Worm (Caenorhabditis elegans) whole organism, L3 larva: Measurements from ENCODE around the gene ccch-2.

Experiments
- R02D3.7 ChIP-seq: fragments of 150-350 bp; optimal IDR thresholded peaks from 2 replicates; lab custom pipeline; 2014; ENCODE audit warnings: missing biosample characterization, missing genetic modification characterization
- ZK546.5 ChIP-seq: sonication (generic microtip); optimal IDR thresholded peaks from 2 replicates; lab custom pipeline; 2017; ENCODE audit warnings: missing biosample characterization, missing genetic modification characterization
- aly-2 ChIP-seq: fragments of 150-350 bp; optimal IDR thresholded peaks from 2 replicates; lab custom pipeline; 2014; ENCODE audit warnings: missing biosample characterization, missing genetic modification characterization
- ama-1 ChIP-seq: fragments of 150-350 bp; optimal IDR thresholded peaks from 2 replicates; lab custom pipeline; 2018
- ceh-16 ChIP-seq: sonication (generic microtip); optimal IDR thresholded peaks from 2 replicates; lab custom pipeline; 2017; ENCODE audit warnings: missing biosample characterization, missing genetic modification characterization
- ceh-28 ChIP-seq: fragments of 150-350 bp; optimal IDR thresholded peaks from 2 replicates; lab custom pipeline; 2014; ENCODE audit warnings: missing biosample characterization, missing genetic modification reagents, missing genetic modification characterization
- ceh-82 ChIP-seq: fragments of 150-350 bp; optimal IDR thresholded peaks from 2 replicates; lab custom pipeline; 2014; ENCODE audit warnings: missing biosample characterization, missing genetic modification characterization
- ceh-9 ChIP-seq: sonication (generic microtip); optimal IDR thresholded peaks from 2 replicates; lab custom pipeline; 2018; ENCODE audit warnings: missing biosample characterization, missing genetic modification characterization
- daf-12 ChIP-seq: fragments of 150-350 bp; optimal IDR thresholded peaks from 2 replicates; lab custom pipeline; 2014; ENCODE audit warnings: missing biosample characterization, missing genetic modification reagents, missing genetic modification characterization
- egl-27 ChIP-seq: sonication (generic microtip); optimal IDR thresholded peaks from 4 replicates; lab custom pipeline; 2017; ENCODE audit warnings: missing biosample characterization, missing genetic modification reagents, missing genetic modification characterization
- egl-5 ChIP-seq: fragments of 150-350 bp; optimal IDR thresholded peaks from 2 replicates; lab custom pipeline; 2017; ENCODE audit warnings: missing biosample characterization, missing genetic modification reagents, missing genetic modification characterization, inconsistent platforms
- elt-1 ChIP-seq: fragments of 150-350 bp; optimal IDR thresholded peaks from 2 replicates; lab custom pipeline; 2014; ENCODE audit warnings: missing biosample characterization, missing genetic modification characterization
- elt-2 ChIP-seq: sonication (generic microtip); optimal IDR thresholded peaks from 2 replicates; lab custom pipeline; 2016; ENCODE audit warnings: missing genetic modification reagents, mild to moderate bottlenecking, missing genetic modification characterization, missing compliant biosample characterization
- elt-3 ChIP-seq, 3 experiments: fragments of 150-350 bp in 1 of 3; sonication (generic microtip) in 2 of 3; optimal IDR thresholded peaks; 2 replicates in 2 of 3; 4 replicates in 1 of 3; lab custom pipeline; 2014 to 2017; ENCODE audit warnings: missing biosample characterization in 3 of 3, missing genetic modification characterization in 3 of 3
- eor-1 ChIP-seq, 2 experiments: fragments of 150-350 bp; optimal IDR thresholded peaks; 2 replicates each; lab custom pipeline; 2014 to 2018; ENCODE audit warnings: missing biosample characterization in 2 of 2, missing genetic modification characterization in 2 of 2
- fkh-10 ChIP-seq: sonication (generic microtip); optimal IDR thresholded peaks from 2 replicates; lab custom pipeline; 2017; ENCODE audit warnings: missing biosample characterization, missing genetic modification reagents, missing genetic modification characterization
- fkh-2 ChIP-seq: fragments of 150-350 bp; optimal IDR thresholded peaks from 2 replicates; lab custom pipeline; 2014; ENCODE audit warnings: missing biosample characterization, missing genetic modification reagents, missing genetic modification characterization
- fos-1 ChIP-seq: fragments of 150-350 bp; optimal IDR thresholded peaks from 2 replicates; lab custom pipeline; 2014; ENCODE audit warnings: missing biosample characterization, missing genetic modification characterization
- hmg-11 ChIP-seq: sonication (generic microtip); optimal IDR thresholded peaks from 2 replicates; lab custom pipeline; 2016; ENCODE audit warnings: missing genetic modification characterization, missing compliant biosample characterization
- jun-1 ChIP-seq: fragments of 150-350 bp; optimal IDR thresholded peaks from 2 replicates; lab custom pipeline; 2014; ENCODE audit warnings: missing biosample characterization, missing genetic modification reagents, missing genetic modification characterization
- lin-15B ChIP-seq: fragments of 150-350 bp; optimal IDR thresholded peaks from 2 replicates; lab custom pipeline; 2014; ENCODE audit warnings: missing biosample characterization, missing genetic modification characterization
- lin-39 ChIP-seq: fragments of 150-350 bp; optimal IDR thresholded peaks from 2 replicates; lab custom pipeline; 2018; ENCODE audit warnings: missing biosample characterization, missing genetic modification reagents, missing genetic modification characterization
- lsy-12 ChIP-seq: sonication (generic microtip); optimal IDR thresholded peaks from 2 replicates; lab custom pipeline; 2016; ENCODE audit warnings: mild to moderate bottlenecking, missing genetic modification characterization, missing compliant biosample characterization
- mml-1 ChIP-seq: fragments of 150-350 bp; sonication (generic microtip); optimal IDR thresholded peaks from 3 replicates; lab custom pipeline; 2014; ENCODE audit warnings: missing biosample characterization, missing genetic modification characterization
- nfya-1 ChIP-seq: sonication (generic microtip); optimal IDR thresholded peaks from 2 replicates; lab custom pipeline; 2017; ENCODE audit warnings: missing genetic modification characterization, mild to moderate bottlenecking, missing compliant biosample characterization, antibody characterized with exemption, moderate library complexity; ENCODE audit not compliant: insufficient read depth
- nhr-11 ChIP-seq: fragments of 150-350 bp; optimal IDR thresholded peaks from 2 replicates; lab custom pipeline; 2014; ENCODE audit warnings: missing biosample characterization, missing genetic modification characterization
- nhr-12 ChIP-seq: fragments of 150-350 bp; optimal IDR thresholded peaks from 2 replicates; lab custom pipeline; 2014; ENCODE audit warnings: missing biosample characterization, missing genetic modification characterization
- nhr-23 ChIP-seq: fragments of 150-350 bp; optimal IDR thresholded peaks from 2 replicates; lab custom pipeline; 2014; ENCODE audit warnings: missing biosample characterization, missing genetic modification reagents, missing genetic modification characterization
- nhr-237 ChIP-seq: fragments of 150-350 bp; optimal IDR thresholded peaks from 2 replicates; lab custom pipeline; 2014; ENCODE audit warnings: missing biosample characterization, missing genetic modification characterization
- nhr-25 ChIP-seq: sonication (generic microtip); optimal IDR thresholded peaks from 2 replicates; lab custom pipeline; 2017; ENCODE audit warnings: missing biosample characterization, missing genetic modification characterization
- nhr-28 ChIP-seq: fragments of 150-350 bp; optimal IDR thresholded peaks from 2 replicates; lab custom pipeline; 2014; ENCODE audit warnings: missing biosample characterization, missing genetic modification characterization
- nhr-43 ChIP-seq: sonication (generic microtip); optimal IDR thresholded peaks from 2 replicates; lab custom pipeline; 2016; ENCODE audit warnings: mild to moderate bottlenecking, missing genetic modification characterization, missing compliant biosample characterization; ENCODE audit not compliant: poor library complexity, severe bottlenecking
- nhr-67 ChIP-seq: fragments of 150-350 bp; optimal IDR thresholded peaks from 2 replicates; lab custom pipeline; 2014; ENCODE audit warnings: missing biosample characterization, missing genetic modification characterization
- pha-4 ChIP-seq: fragments of 150-350 bp; optimal IDR thresholded peaks from 2 replicates; lab custom pipeline; 2014; ENCODE audit warnings: missing biosample characterization, missing genetic modification reagents, missing genetic modification characterization
- pqm-1 ChIP-seq: fragments of 150-350 bp; optimal IDR thresholded peaks from 2 replicates; lab custom pipeline; 2017; ENCODE audit warnings: missing biosample characterization, missing genetic modification characterization, inconsistent platforms
- sea-2 ChIP-seq: fragments of 150-350 bp; sonication (generic microtip); optimal IDR thresholded peaks from 4 replicates; lab custom pipeline; 2014; ENCODE audit warnings: missing biosample characterization, missing genetic modification reagents, missing genetic modification characterization
- skn-1 ChIP-seq: fragments of 150-350 bp; optimal IDR thresholded peaks from 2 replicates; lab custom pipeline; 2014; ENCODE audit warnings: missing biosample characterization, missing genetic modification characterization
- snpc-4 ChIP-seq: fragments of 150-350 bp; optimal IDR thresholded peaks from 2 replicates; lab custom pipeline; 2014; ENCODE audit warnings: missing biosample characterization, missing genetic modification characterization
- unc-39 ChIP-seq: sonication (generic microtip); optimal IDR thresholded peaks from 4 replicates; lab custom pipeline; 2017; ENCODE audit warnings: missing biosample characterization, missing genetic modification characterization
- unc-62 ChIP-seq: fragments of 150-350 bp; sonication (generic microtip); optimal IDR thresholded peaks from 4 replicates; lab custom pipeline; 2014; ENCODE audit warnings: missing biosample characterization, missing genetic modification reagents, missing genetic modification characterization
- zag-1 ChIP-seq: fragments of 150-350 bp; optimal IDR thresholded peaks from 2 replicates; lab custom pipeline; 2014; ENCODE audit warnings: missing biosample characterization, missing genetic modification characterization
- ztf-4 ChIP-seq: fragments of 150-350 bp; optimal IDR thresholded peaks from 2 replicates; lab custom pipeline; 2014; ENCODE audit warnings: missing biosample characterization, missing genetic modification characterization

ccch-2 gene

ce11 chrIV:16277902-16278301 lies at the start of gene ccch-2:
ccch-2 (plus strand) TSS chrIV:16278202.
- TF ChIP-seq elt-1, result no peak
- TF ChIP-seq nfya-1, result no peak
- TF ChIP-seq ceh-82, result no peak
- TF ChIP-seq daf-12 (tag; lab: Kevin White, UChicago), result no peak
- TF ChIP-seq egl-5 (tag; lab: Kevin White, UChicago), result no peak
- no peak for TF ChIP-seq pha-4 (tag; lab: Kevin White, UChicago)
- no peak for TF ChIP-seq zag-1 (tag; lab: Kevin White, UChicago)
- no peak for TF ChIP-seq sea-2 (GFP tag; lab: Kevin White, UChicago)
- no peak for TF ChIP-seq nhr-43
- TF ChIP-seq ztf-4 (tag; lab: Kevin White, UChicago), result no peak
- TF ChIP-seq, all 47 proteins: peak for 0

ce11 chrIV:16230464-16230863 lies 47.5 kb upstream of the ccch-2 start:
- TF ChIP-seq nhr-12 (no peak), nhr-28 (tag; lab: Kevin White, UChicago) (no peak), nfya-1 (no peak), ceh-16 (no peak), ceh-28 (tag; lab: Kevin White, UChicago) (no peak), pqm-1 (tag; lab: Kevin White, UChicago) (no peak), fkh-2 (no peak), snpc-4 (tag; lab: Kevin White, UChicago) (no peak), nhr-237 (tag; lab: Kevin White, UChicago) (no peak), nhr-11 (tag; lab: Kevin White, UChicago) (no peak), nhr-25 (no peak), egl-5 (tag; lab: Kevin White, UChicago) (no peak), pha-4 (tag; lab: Kevin White, UChicago) (no peak), nhr-23 (tag; lab: Kevin White, UChicago) (no peak), elt-3 (tag; optimal IDR thresholded peaks at IDR 0.05; lab: Kevin White, UChicago) (no peak), mml-1 (tag; lab: Kevin White, UChicago) (no peak), ztf-4 (tag; lab: Kevin White, UChicago) (no peak), hmg-11 (tag; lab: Kevin White, UChicago) (no peak), zag-1 (tag; lab: Kevin White, UChicago) (no peak)
- TF ChIP-seq, all 47 proteins: peak for 0

- no peak for TF ChIP-seq ama-1 (lab: Kevin White, UChicago)
- TF ChIP-seq pha-4 (tag; lab: Kevin White, UChicago), result no peak
- TF ChIP-seq lsy-12, result no peak
- TF ChIP-seq fos-1, result no peak
- TF ChIP-seq egl-27 (tag; lab: Kevin White, UChicago), result no peak
- TF ChIP-seq eor-1 (tag; optimal IDR thresholded peaks at IDR 0.05; lab: Kevin White, UChicago), result no peak
- TF ChIP-seq sea-2 (GFP tag; lab: Kevin White, UChicago), result no peak
- no peak for TF ChIP-seq ZK546.5 (tag; lab: Kevin White, UChicago)
- TF ChIP-seq nhr-12, result no peak
- no peak for TF ChIP-seq ceh-16
- TF ChIP-seq daf-12 (tag; lab: Kevin White, UChicago), result no peak
- TF ChIP-seq fkh-10, result no peak
- no peak for TF ChIP-seq elt-3 (tag; optimal IDR thresholded peaks at IDR 0.05; lab: Kevin White, UChicago)
- TF ChIP-seq aly-2, result no peak
- TF ChIP-seq nfya-1, result no peak
These were observed 45.0 kb upstream of the ccch-2 start, which contains the start of the genes hpa-1 and irld-39 for ce11 chrIV:16233028-16233427. hpa-1 (minus strand) TSS chrIV:16233128. irld-39 (plus strand) TSS chrIV:16233148.

ce11 chrIV:16236827-16237226 lies 41.2 kb upstream of the ccch-2 start:
- no peak for TF ChIP-seq egl-27 (tag; lab: Kevin White, UChicago)
- no peak for TF ChIP-seq sea-2 (GFP tag; lab: Kevin White, UChicago)
- TF ChIP-seq nhr-28 (tag; lab: Kevin White, UChicago), result no peak
- TF ChIP-seq elt-3 (tag; optimal IDR thresholded peaks at IDR 0.05; lab: Kevin White, UChicago), result no peak
- TF ChIP-seq nhr-25, result no peak
- no peak for TF ChIP-seq elt-2 (tag; lab: Kevin White, UChicago)
- TF ChIP-seq R02D3.7 (tag; lab: Kevin White, UChicago), result no peak

ce11 chrIV:16238555-16238954 lies 39.4 kb upstream of the ccch-2 start, which contains the start of gene srw-61:
srw-61 (minus strand) TSS chrIV:16238655.
- no peak for TF ChIP-seq nhr-23 (tag; lab: Kevin White, UChicago)
- no peak for TF ChIP-seq pha-4 (tag; lab: Kevin White, UChicago)
- no peak for TF ChIP-seq jun-1 (tag; lab: Kevin White, UChicago)
- no peak for TF ChIP-seq nhr-12
- no peak for TF ChIP-seq ceh-9
- no peak for TF ChIP-seq ztf-4 (tag; lab: Kevin White, UChicago)
- TF ChIP-seq egl-5 (tag; lab: Kevin White, UChicago), result no peak
- no peak for TF ChIP-seq lin-15B
- no peak for TF ChIP-seq unc-62
- no peak for TF ChIP-seq ceh-82
- TF ChIP-seq snpc-4 (tag; lab: Kevin White, UChicago), result no peak
- no peak for TF ChIP-seq nhr-67 (tag; lab: Kevin White, UChicago)
- TF ChIP-seq lsy-12, result no peak
- TF ChIP-seq fkh-10, result no peak
- no peak for TF ChIP-seq mml-1 (tag; lab: Kevin White, UChicago)
- no peak for TF ChIP-seq lin-39 (tag; lab: Kevin White, UChicago)
- no peak for TF ChIP-seq skn-1 (tag; lab: Kevin White, UChicago)
- TF ChIP-seq R02D3.7 (tag; lab: Kevin White, UChicago), result no peak
- no peak for TF ChIP-seq unc-39 (tag; lab: Kevin White, UChicago)
